Fruit fly (Drosophila melanogaster) whole organism, embryonic: ENCODE measurements around the gene idc.

Experiments used
- Aef1 ChIP-seq: fragments of 200-800 bp; sonication (Bioruptor generic); IDR thresholded peaks from 3 replicates; pipeline ENCODE4 v1.3.6; 2022; ENCODE audit warnings: missing biosample characterization, missing genetic modification characterization
- Asciz ChIP-seq: fragments of 200-800 bp; sonication (Bioruptor generic); optimal IDR thresholded peaks from 2 replicates; lab custom pipeline; 2017; ENCODE audit warnings: missing biosample characterization, mild to moderate bottlenecking, missing genetic modification characterization, missing genetic modification reagents
- Atf6 ChIP-seq: fragments of 200-800 bp; sonication (Bioruptor generic); IDR thresholded peaks from 2 replicates; pipeline ENCODE4 v1.3.6; 2022; ENCODE audit warnings: missing biosample characterization, missing genetic modification characterization
- Bdp1 ChIP-seq: fragments of 200-800 bp; sonication (Bioruptor generic); optimal IDR thresholded peaks from 3 replicates; lab custom pipeline; 2016; ENCODE audit warnings: missing biosample characterization, missing genetic modification characterization
- CG10565 ChIP-seq: fragments of 200-800 bp; sonication (Bioruptor generic); optimal IDR thresholded peaks from 3 replicates; lab custom pipeline; 2016; ENCODE audit warnings: missing biosample characterization, mild to moderate bottlenecking, missing genetic modification characterization
- CG11247 ChIP-seq: fragments of 200-800 bp; sonication (Bioruptor generic); IDR thresholded peaks from 2 replicates; pipeline ENCODE4 v1.3.6; 2022; ENCODE audit warnings: missing biosample characterization, missing genetic modification characterization
- CG11695 ChIP-seq: fragments of 200-800 bp; sonication (Bioruptor generic); IDR thresholded peaks from 3 replicates; pipeline ENCODE4 v1.3.6; 2022; ENCODE audit warnings: missing biosample characterization, missing genetic modification characterization
- CG12104 ChIP-seq: fragments of 200-800 bp; sonication (Bioruptor generic); optimal IDR thresholded peaks from 3 replicates; lab custom pipeline; 2016; ENCODE audit warnings: missing biosample characterization, missing genetic modification characterization
- CG13424 ChIP-seq: fragments of 200-800 bp; sonication (Bioruptor generic); optimal IDR thresholded peaks from 2 replicates; lab custom pipeline; 2019; ENCODE audit warnings: missing biosample characterization, mild to moderate bottlenecking, missing genetic modification characterization, moderate library complexity
- CG14710 ChIP-seq: fragments of 200-800 bp; sonication (Bioruptor generic); optimal IDR thresholded peaks from 3 replicates; lab custom pipeline; 2019; ENCODE audit warnings: missing biosample characterization, mild to moderate bottlenecking, missing genetic modification characterization, moderate library complexity
- CG16779 ChIP-seq: fragments of 200-800 bp; sonication (Bioruptor generic); IDR thresholded peaks from 2 replicates; pipeline ENCODE4 v1.3.6; 2022; ENCODE audit warnings: missing biosample characterization, missing genetic modification characterization
- CG16813 ChIP-seq: fragments of 200-800 bp; sonication (Bioruptor generic); IDR thresholded peaks from 3 replicates; pipeline ENCODE4 v1.3.6; 2022; ENCODE audit warnings: missing biosample characterization, missing genetic modification characterization; ENCODE audit not compliant: partially characterized antibody
- CG17612 ChIP-seq: fragments of 200-800 bp; sonication (Bioruptor generic); IDR thresholded peaks from 2 replicates; pipeline ENCODE4 v1.3.6; 2022; ENCODE audit warnings: missing biosample characterization, missing genetic modification characterization
- CG18262 ChIP-seq: fragments of 200-800 bp; optimal IDR thresholded peaks from 3 replicates; lab custom pipeline; 2019; ENCODE audit warnings: missing biosample characterization, mild to moderate bottlenecking, missing genetic modification characterization, moderate library complexity
- CG18619 ChIP-seq: fragments of 200-800 bp; sonication (Bioruptor generic); optimal IDR thresholded peaks from 3 replicates; lab custom pipeline; 2017; ENCODE audit warnings: missing biosample characterization, mild to moderate bottlenecking, missing genetic modification characterization
- CG2678 ChIP-seq: fragments of 200-800 bp; sonication (Bioruptor generic); optimal IDR thresholded peaks from 3 replicates; lab custom pipeline; 2019; ENCODE audit warnings: missing biosample characterization, mild to moderate bottlenecking, missing genetic modification characterization, moderate library complexity
- CG30403 ChIP-seq: fragments of 200-800 bp; sonication (Bioruptor generic); optimal IDR thresholded peaks from 3 replicates; lab custom pipeline; 2016; ENCODE audit warnings: missing biosample characterization, missing genetic modification characterization
- CG31388 ChIP-seq: fragments of 200-800 bp; sonication (Bioruptor generic); optimal IDR thresholded peaks from 2 replicates; lab custom pipeline; 2016; ENCODE audit warnings: missing biosample characterization, missing genetic modification characterization
- CG31441 ChIP-seq: fragments of 200-800 bp; sonication (Bioruptor generic); IDR thresholded peaks from 2 replicates; pipeline ENCODE4 v1.3.6; 2022; ENCODE audit warnings: missing biosample characterization, missing genetic modification characterization
- CG6272 ChIP-seq: fragments of 200-800 bp; sonication (Bioruptor generic); IDR thresholded peaks from 2 replicates; pipeline ENCODE4 v1.3.6; 2022; ENCODE audit warnings: missing biosample characterization, missing genetic modification characterization
- CG7987 ChIP-seq: fragments of 200-800 bp; sonication (Bioruptor generic); optimal IDR thresholded peaks from 2 replicates; lab custom pipeline; 2018; ENCODE audit warnings: missing biosample characterization, mild to moderate bottlenecking, missing genetic modification characterization, moderate library complexity
- CG8290 ChIP-seq, 3 experiments: fragments of 200-800 bp; sonication (Bioruptor generic); optimal IDR thresholded peaks; 2 replicates each; lab custom pipeline; 2016 to 2019; ENCODE audit warnings: missing biosample characterization in 3 of 3, missing genetic modification characterization in 3 of 3, mild to moderate bottlenecking in 2 of 3, moderate library complexity in 1 of 3
- Ets97D ChIP-seq: fragments of 200-800 bp; sonication (Bioruptor generic); optimal IDR thresholded peaks from 3 replicates; lab custom pipeline; 2016; ENCODE audit warnings: missing biosample characterization, missing genetic modification characterization
- H2.0 ChIP-seq: fragments of 200-800 bp; sonication (Bioruptor generic); IDR thresholded peaks from 2 replicates; pipeline ENCODE4 v1.3.6; 2022; ENCODE audit warnings: missing biosample characterization, missing genetic modification characterization
- HHEX ChIP-seq: fragments of 200-800 bp; sonication (Bioruptor generic); optimal IDR thresholded peaks from 3 replicates; lab custom pipeline; 2017; ENCODE audit warnings: missing biosample characterization, mild to moderate bottlenecking, missing genetic modification characterization, missing genetic modification reagents
- HLH4C ChIP-seq: fragments of 200-800 bp; sonication (Bioruptor generic); IDR thresholded peaks from 3 replicates; pipeline ENCODE4 v1.3.6; 2022; ENCODE audit warnings: missing biosample characterization, missing genetic modification characterization; ENCODE audit not compliant: partially characterized antibody
- Hr3 ChIP-seq: fragments of 200-800 bp; sonication (Bioruptor generic); optimal IDR thresholded peaks from 3 replicates; lab custom pipeline; 2016; ENCODE audit warnings: missing biosample characterization, missing genetic modification characterization
- Mes4 ChIP-seq: fragments of 200-800 bp; sonication (Bioruptor generic); optimal IDR thresholded peaks from 2 replicates; lab custom pipeline; 2016; ENCODE audit warnings: missing biosample characterization, missing genetic modification characterization
- NC2α ChIP-seq: fragments of 200-800 bp; sonication (Bioruptor generic); optimal IDR thresholded peaks from 2 replicates; lab custom pipeline; 2016; ENCODE audit warnings: missing biosample characterization, missing genetic modification characterization
- Rfx ChIP-seq: fragments of 200-800 bp; sonication (Bioruptor generic); IDR thresholded peaks from 2 replicates; pipeline ENCODE4 v1.3.6; 2022; ENCODE audit warnings: missing biosample characterization, missing genetic modification characterization
- YL-1 ChIP-seq: fragments of 200-800 bp; sonication (Bioruptor generic); optimal IDR thresholded peaks from 3 replicates; lab custom pipeline; 2017; ENCODE audit warnings: missing biosample characterization, mild to moderate bottlenecking, missing genetic modification characterization
- al ChIP-seq: fragments of 200-800 bp; sonication (Bioruptor generic); IDR thresholded peaks from 2 replicates; pipeline ENCODE4 v1.3.6; 2022; ENCODE audit warnings: missing biosample characterization, missing genetic modification characterization
- ase ChIP-seq: fragments of 200-800 bp; sonication (Bioruptor generic); IDR thresholded peaks from 3 replicates; pipeline ENCODE4 v1.3.6; 2022; ENCODE audit warnings: missing biosample characterization, missing genetic modification characterization
- ash1 ChIP-seq: fragments of 200-800 bp; sonication (Bioruptor generic); optimal IDR thresholded peaks from 2 replicates; lab custom pipeline; 2018; ENCODE audit warnings: missing biosample characterization, mild to moderate bottlenecking, missing genetic modification characterization
- caup ChIP-seq: fragments of 200-800 bp; sonication (Bioruptor generic); optimal IDR thresholded peaks from 3 replicates; lab custom pipeline; 2017; ENCODE audit warnings: missing biosample characterization, mild to moderate bottlenecking, missing genetic modification characterization, moderate library complexity; ENCODE audit not compliant: severe bottlenecking
- dimm ChIP-seq: fragments of 200-800 bp; sonication (Bioruptor generic); IDR thresholded peaks from 2 replicates; pipeline ENCODE4 v1.3.6; 2022; ENCODE audit warnings: missing biosample characterization, missing genetic modification characterization
- ems ChIP-seq: fragments of 200-800 bp; sonication (Bioruptor generic); optimal IDR thresholded peaks from 3 replicates; lab custom pipeline; 2016; ENCODE audit warnings: missing biosample characterization, missing genetic modification characterization
- fd3F ChIP-seq: fragments of 200-800 bp; sonication (Bioruptor generic); optimal IDR thresholded peaks from 2 replicates; lab custom pipeline; 2018; ENCODE audit warnings: missing biosample characterization, mild to moderate bottlenecking, missing genetic modification characterization, moderate library complexity
- her ChIP-seq: fragments of 200-800 bp; sonication (Bioruptor generic); optimal IDR thresholded peaks from 2 replicates; lab custom pipeline; 2016; ENCODE audit warnings: missing biosample characterization, missing genetic modification characterization
- insv ChIP-seq, 2 experiments: fragments of 200-800 bp; sonication (Bioruptor generic); optimal IDR thresholded peaks; 3 replicates each; lab custom pipeline; 2016 to 2018; ENCODE audit warnings: missing biosample characterization in 2 of 2, missing genetic modification characterization in 2 of 2
- lov ChIP-seq, 2 experiments: fragments of 200-800 bp in 1 of 2; fragments of >200 bp in 1 of 2; sonication (Bioruptor generic) in 1 of 2; IDR thresholded peaks in 1 of 2; optimal IDR thresholded peaks in 1 of 2; 2 replicates in 1 of 2; 3 replicates in 1 of 2; pipeline versions ENCODE4 v1.3.6 to Lab custom; 2017 to 2022; ENCODE audit warnings: missing biosample characterization in 1 of 2, missing genetic modification characterization in 1 of 2
- nom ChIP-seq: fragments of 200-800 bp; sonication (Bioruptor generic); optimal IDR thresholded peaks from 2 replicates; lab custom pipeline; 2017; ENCODE audit warnings: missing biosample characterization, missing genetic modification characterization, mild to moderate bottlenecking, moderate library complexity, missing genetic modification reagents
- pho ChIP-seq: fragments of 200-800 bp; sonication (Bioruptor generic); optimal IDR thresholded peaks from 2 replicates; lab custom pipeline; 2016; ENCODE audit warnings: missing biosample characterization, missing genetic modification characterization
- pzg ChIP-seq: fragments of 200-800 bp; sonication (Bioruptor generic); optimal IDR thresholded peaks from 3 replicates; lab custom pipeline; 2018; ENCODE audit warnings: missing biosample characterization, mild to moderate bottlenecking, missing genetic modification characterization, moderate library complexity
- repo ChIP-seq: fragments of 200-800 bp; sonication (Bioruptor generic); optimal IDR thresholded peaks from 2 replicates; lab custom pipeline; 2016; ENCODE audit warnings: missing biosample characterization, missing genetic modification characterization
- row ChIP-seq: fragments of 200-800 bp; sonication (Bioruptor generic); IDR thresholded peaks from 3 replicates; pipeline ENCODE4 v1.3.6; 2022; ENCODE audit warnings: missing biosample characterization, missing genetic modification characterization
- sd ChIP-seq: fragments of 200-800 bp; sonication (Bioruptor generic); optimal IDR thresholded peaks from 3 replicates; lab custom pipeline; 2018; ENCODE audit warnings: missing biosample characterization, mild to moderate bottlenecking, missing genetic modification characterization, moderate library complexity
- sima ChIP-seq: fragments of 200-800 bp; sonication (Bioruptor generic); optimal IDR thresholded peaks from 2 replicates; lab custom pipeline; 2016; ENCODE audit warnings: missing biosample characterization, missing genetic modification characterization

Gene idc

dm6 chr3R:20031043-20031763 is 420 bp upstream of the idc start, which contains the start of gene trem (continued):
- TF ChIP-seq ase (GFP tag; lab: Robert Waterston, UW) (peak; percentile 43; the same call in 2 of the 3 replicates), repo (GFP tag; lab: Kevin White, UChicago) (no peak), Bdp1 (GFP tag; lab: Kevin White, UChicago) (peak; percentile 39), CG16813 (GFP tag; lab: Robert Waterston, UW) (no peak), Hr3 (peak; percentile 84), CG13424 (tag; lab: Kevin White, UChicago) (peak; percentile 80), row (GFP tag; lab: Robert Waterston, UW) (peak; percentile 97), sd (tag; lab: Kevin White, UChicago) (peak; percentile 14), CG16779 (GFP tag; lab: Robert Waterston, UW) (0 out of 2 replicates have a peak, but pooled peaks have one; percentile 35), Ets97D (GFP tag; lab: Kevin White, UChicago) (peak; percentile 3), caup (GFP tag; lab: Kevin White, UChicago) (peak; percentile 58), ash1 (GFP tag; lab: Kevin White, UChicago) (no peak), Mes4 (GFP tag; lab: Kevin White, UChicago) (no peak), CG12104 (peak; percentile 74), HLH4C (GFP tag; lab: Robert Waterston, UW) (no peak), pho (GFP tag; lab: Kevin White, UChicago) (peak; percentile 71), CG11247 (GFP tag; lab: Robert Waterston, UW) (peak; percentile 61), Atf6 (GFP tag; lab: Robert Waterston, UW) (peak; percentile 47; the same call in 1 of the 2 replicates), CG8290 (GFP tag; optimal IDR thresholded peaks at IDR 0.05; lab: Kevin White, UChicago) (peak; percentile 49), CG8290 (tag; optimal IDR thresholded peaks at IDR 0.05; lab: Kevin White, UChicago) (no peak), fd3F (GFP tag; lab: Kevin White, UChicago) (peak; percentile 67), CG31388 (no peak), nom (no peak), dimm (no peak), CG7987 (GFP tag; lab: Kevin White, UChicago) (no peak), CG6272 (GFP tag; lab: Robert Waterston, UW) (peak; percentile 75), YL-1 (GFP tag; lab: Kevin White, UChicago) (peak; percentile 51), CG30403 (GFP tag; lab: Kevin White, UChicago) (peak; percentile 89), sima (GFP tag; lab: Kevin White, UChicago) (no peak), CG17612 (GFP tag; lab: Robert Waterston, UW) (0 out of 2 replicates have a peak, but pooled peaks have one; percentile 25), CG14710 (tag; lab: Kevin White, UChicago) (peak; percentile 83), NC2α (no peak), CG18619 (GFP tag; lab: Kevin White, UChicago) (peak; percentile 71), H2.0 (GFP tag; lab: Robert Waterston, UW) (peak; percentile 50), CG31441 (no peak; the same call in none of the 2 replicates), Aef1 (GFP tag; lab: Robert Waterston, UW) (peak; percentile 60; the same call in 2 of the 3 replicates), CG2678 (peak; percentile 83), Asciz (GFP tag; lab: Kevin White, UChicago) (no peak), CG10565 (GFP tag; lab: Kevin White, UChicago) (no peak), al (GFP tag; lab: Robert Waterston, UW) (peak; percentile 69), insv (GFP tag; optimal IDR thresholded peaks at IDR 0.05; lab: Kevin White, UChicago) (peak in 1 of 2 experiments; percentile 34), CG18262 (tag; lab: Kevin White, UChicago) (peak; percentile 81), pzg (GFP tag; lab: Kevin White, UChicago) (peak; percentile 24), Rfx (GFP tag; lab: Robert Waterston, UW) (peak; percentile 76), CG11695 (GFP tag; lab: Robert Waterston, UW) (peak; percentile 49; the same call in 1 of the 3 replicates), ems (GFP tag; lab: Kevin White, UChicago) (no peak), lov (optimal IDR thresholded peaks at IDR 0.05; lab: Kevin White, UChicago) (no peak), lov (GFP tag; IDR thresholded peaks at IDR 0.05; lab: Robert Waterston, UW) (no peak), her (GFP tag; lab: Kevin White, UChicago) (no peak), HHEX (GFP tag; lab: Kevin White, UChicago) (peak; percentile 69)
